Fruit fly (Drosophila melanogaster) whole organism, embryonic: ENCODE results near the gene Pop4.
A peak's percentile ranks its signal among the peaks of the same experiment; 100 is the strongest.

Source experiments
- Antp ChIP-seq: fragments of 200-800 bp; sonication (Bioruptor generic); optimal IDR thresholded peaks from 3 replicates; lab custom pipeline; 2016; ENCODE audit warnings: missing biosample characterization, missing genetic modification characterization
- CG10147 ChIP-seq: fragments of 200-800 bp; sonication (Bioruptor generic); optimal IDR thresholded peaks from 2 replicates; lab custom pipeline; 2019; ENCODE audit warnings: missing biosample characterization, mild to moderate bottlenecking, missing genetic modification characterization, moderate library complexity
- CG1024 ChIP-seq: fragments of 200-800 bp; sonication (Bioruptor generic); IDR thresholded peaks from 2 replicates; pipeline ENCODE4 v1.3.6; 2022; ENCODE audit warnings: missing biosample characterization, missing genetic modification characterization
- CG11093 ChIP-seq: fragments of 200-800 bp; sonication (Bioruptor generic); IDR thresholded peaks from 3 replicates; pipeline ENCODE4 v1.3.6; 2022; ENCODE audit warnings: missing biosample characterization, missing genetic modification characterization
- CG11560 ChIP-seq: fragments of 200-800 bp; sonication (Bioruptor generic); IDR thresholded peaks from 3 replicates; pipeline ENCODE4 v1.3.6; 2022; ENCODE audit warnings: missing biosample characterization, missing genetic modification characterization
- CG11695 ChIP-seq: fragments of 200-800 bp; sonication (Bioruptor generic); IDR thresholded peaks from 3 replicates; pipeline ENCODE4 v1.3.6; 2022; ENCODE audit warnings: missing biosample characterization, missing genetic modification characterization
- CG12155 ChIP-seq: fragments of 200-800 bp; sonication (Bioruptor generic); optimal IDR thresholded peaks from 3 replicates; lab custom pipeline; 2016; ENCODE audit warnings: missing biosample characterization, missing genetic modification characterization
- CG12219 ChIP-seq: fragments of 200-800 bp; sonication (Bioruptor generic); optimal IDR thresholded peaks from 3 replicates; lab custom pipeline; 2018; ENCODE audit warnings: missing biosample characterization, mild to moderate bottlenecking, missing genetic modification characterization
- CG12299 ChIP-seq: fragments of 200-800 bp; sonication (Bioruptor generic); optimal IDR thresholded peaks from 2 replicates; lab custom pipeline; 2018; ENCODE audit warnings: missing biosample characterization, mild to moderate bottlenecking, missing genetic modification characterization
- CG12942 ChIP-seq: fragments of 200-800 bp; sonication (Bioruptor generic); optimal IDR thresholded peaks from 3 replicates; lab custom pipeline; 2016; ENCODE audit warnings: missing biosample characterization, missing genetic modification characterization
- CG17186 ChIP-seq: fragments of 200-800 bp; sonication (Bioruptor generic); optimal IDR thresholded peaks from 3 replicates; lab custom pipeline; 2017; ENCODE audit warnings: missing biosample characterization, missing genetic modification reagents, missing genetic modification characterization
- CG17361 ChIP-seq: fragments of 200-800 bp; sonication (Bioruptor generic); IDR thresholded peaks from 3 replicates; pipeline ENCODE4 v1.3.6; 2022; ENCODE audit warnings: missing biosample characterization, missing genetic modification characterization
- CG18476 ChIP-seq: fragments of 200-800 bp; sonication (Bioruptor generic); optimal IDR thresholded peaks from 2 replicates; lab custom pipeline; 2016; ENCODE audit warnings: missing biosample characterization, mild to moderate bottlenecking, missing genetic modification characterization
- CG6254 ChIP-seq: fragments of 200-800 bp; sonication (Bioruptor generic); optimal IDR thresholded peaks from 3 replicates; lab custom pipeline; 2017; ENCODE audit warnings: mild to moderate bottlenecking, missing biosample characterization, missing genetic modification reagents, missing genetic modification characterization
- CG6654 ChIP-seq: fragments of 200-800 bp; sonication (Bioruptor generic); optimal IDR thresholded peaks from 2 replicates; lab custom pipeline; 2017; ENCODE audit warnings: missing biosample characterization, mild to moderate bottlenecking, missing genetic modification characterization
- CG6854 ChIP-seq: fragments of 200-800 bp; sonication (Bioruptor generic); optimal IDR thresholded peaks from 3 replicates; lab custom pipeline; 2017; ENCODE audit warnings: missing biosample characterization, mild to moderate bottlenecking, missing genetic modification characterization
- CG7271 ChIP-seq: fragments of 200-800 bp; sonication (Bioruptor generic); optimal IDR thresholded peaks from 2 replicates; lab custom pipeline; 2018; ENCODE audit warnings: missing biosample characterization, mild to moderate bottlenecking, missing genetic modification characterization, moderate library complexity
- CG7963 ChIP-seq: fragments of 200-800 bp; sonication (Bioruptor generic); IDR thresholded peaks from 3 replicates; pipeline ENCODE4 v1.3.6; 2022; ENCODE audit warnings: missing biosample characterization, missing genetic modification characterization; ENCODE audit not compliant: partially characterized antibody
- CG9215 ChIP-seq: fragments of 200-800 bp; sonication (Bioruptor generic); IDR thresholded peaks from 2 replicates; pipeline ENCODE4 v1.3.6; 2022; ENCODE audit warnings: missing biosample characterization, missing genetic modification characterization
- E2f1 ChIP-seq: fragments of 200-800 bp; sonication (Bioruptor generic); IDR thresholded peaks from 2 replicates; pipeline ENCODE4 v1.3.6; 2022; ENCODE audit warnings: missing biosample characterization, missing genetic modification characterization
- Gsc ChIP-seq: fragments of 200-800 bp; sonication (Bioruptor generic); IDR thresholded peaks from 2 replicates; pipeline ENCODE4 v1.3.6; 2022; ENCODE audit warnings: missing biosample characterization, missing genetic modification characterization
- H2.0 ChIP-seq: fragments of 200-800 bp; sonication (Bioruptor generic); IDR thresholded peaks from 2 replicates; pipeline ENCODE4 v1.3.6; 2022; ENCODE audit warnings: missing biosample characterization, missing genetic modification characterization
- Mrtf ChIP-seq: fragments of 200-800 bp; sonication (Bioruptor generic); IDR thresholded peaks from 3 replicates; pipeline ENCODE4 v1.3.6; 2022; ENCODE audit warnings: missing biosample characterization, missing genetic modification characterization
- YL-1 ChIP-seq: fragments of 200-800 bp; sonication (Bioruptor generic); optimal IDR thresholded peaks from 3 replicates; lab custom pipeline; 2017; ENCODE audit warnings: missing biosample characterization, mild to moderate bottlenecking, missing genetic modification characterization
- ara ChIP-seq: fragments of 200-800 bp; sonication (Bioruptor generic); IDR thresholded peaks from 2 replicates; pipeline ENCODE4 v1.3.6; 2022; ENCODE audit warnings: missing biosample characterization, missing genetic modification characterization
- bigmax ChIP-seq: fragments of 200-800 bp; sonication (Bioruptor generic); optimal IDR thresholded peaks from 2 replicates; lab custom pipeline; 2018; ENCODE audit warnings: missing biosample characterization, mild to moderate bottlenecking, missing genetic modification characterization
- chif ChIP-seq, 2 experiments: fragments of 200-800 bp; sonication (Bioruptor generic); optimal IDR thresholded peaks; 3 replicates each; lab custom pipeline; 2016; ENCODE audit warnings: missing biosample characterization in 2 of 2, missing genetic modification characterization in 2 of 2
- cwo ChIP-seq: fragments of 200-800 bp; sonication (Bioruptor generic); optimal IDR thresholded peaks from 3 replicates; lab custom pipeline; 2017; ENCODE audit warnings: missing biosample characterization, missing genetic modification characterization, mild to moderate bottlenecking, moderate library complexity, missing genetic modification reagents
- dati ChIP-seq: fragments of 200-800 bp; sonication (Bioruptor generic); IDR thresholded peaks from 2 replicates; pipeline ENCODE4 v1.3.6; 2022; ENCODE audit warnings: missing biosample characterization, missing genetic modification characterization
- dmrt11E ChIP-seq: fragments of 200-800 bp; sonication (Bioruptor generic); optimal IDR thresholded peaks from 3 replicates; lab custom pipeline; 2018; ENCODE audit warnings: missing biosample characterization, mild to moderate bottlenecking, missing genetic modification characterization, moderate library complexity
- ems ChIP-seq: fragments of 200-800 bp; sonication (Bioruptor generic); optimal IDR thresholded peaks from 3 replicates; lab custom pipeline; 2016; ENCODE audit warnings: missing biosample characterization, missing genetic modification characterization
- ewg ChIP-seq: fragments of 200-800 bp; sonication (Bioruptor generic); optimal IDR thresholded peaks from 3 replicates; lab custom pipeline; 2017; ENCODE audit warnings: mild to moderate bottlenecking, missing biosample characterization, missing genetic modification reagents, missing genetic modification characterization
- fd64A ChIP-seq: fragments of 200-800 bp; sonication (Bioruptor generic); optimal IDR thresholded peaks from 3 replicates; lab custom pipeline; 2018; ENCODE audit warnings: missing biosample characterization, mild to moderate bottlenecking, missing genetic modification characterization
- h ChIP-seq: fragments of >200 bp; optimal IDR thresholded peaks from 2 replicates; lab custom pipeline; 2017
- hb ChIP-seq: fragments of 200-800 bp; sonication (Bioruptor generic); IDR thresholded peaks from 3 replicates; pipeline ENCODE4 v1.3.6; 2022; ENCODE audit warnings: missing biosample characterization, missing genetic modification characterization; ENCODE audit not compliant: partially characterized antibody
- her ChIP-seq: fragments of 200-800 bp; sonication (Bioruptor generic); optimal IDR thresholded peaks from 2 replicates; lab custom pipeline; 2016; ENCODE audit warnings: missing biosample characterization, missing genetic modification characterization
- hth ChIP-seq: fragments of >200 bp; optimal IDR thresholded peaks from 2 replicates; lab custom pipeline; 2017; ENCODE audit warnings: inconsistent platforms
- ind ChIP-seq: fragments of 200-800 bp; sonication (Bioruptor generic); optimal IDR thresholded peaks from 3 replicates; lab custom pipeline; 2016; ENCODE audit warnings: missing biosample characterization, missing genetic modification characterization
- jumu ChIP-seq: fragments of 200-800 bp; sonication (Bioruptor generic); optimal IDR thresholded peaks from 3 replicates; lab custom pipeline; 2016; ENCODE audit warnings: missing biosample characterization, missing genetic modification characterization
- kah ChIP-seq: fragments of 200-800 bp; sonication (Bioruptor generic); optimal IDR thresholded peaks from 2 replicates; lab custom pipeline; 2018; ENCODE audit warnings: missing biosample characterization, mild to moderate bottlenecking, missing genetic modification characterization
- ken ChIP-seq: fragments of 200-800 bp; sonication (Bioruptor generic); IDR thresholded peaks from 3 replicates; pipeline ENCODE4 v1.3.6; 2022; ENCODE audit warnings: missing biosample characterization, missing genetic modification characterization
- repo ChIP-seq: fragments of 200-800 bp; sonication (Bioruptor generic); optimal IDR thresholded peaks from 2 replicates; lab custom pipeline; 2016; ENCODE audit warnings: missing biosample characterization, missing genetic modification characterization
- sc ChIP-seq, 3 experiments: fragments of >200 bp in 2 of 3; fragments of 200-800 bp in 1 of 3; sonication (Bioruptor generic) in 1 of 3; optimal IDR thresholded peaks; 2 replicates in 2 of 3; 3 replicates in 1 of 3; lab custom pipeline; 2017; ENCODE audit warnings: mild to moderate bottlenecking in 1 of 3, missing biosample characterization in 1 of 3, missing genetic modification characterization in 1 of 3, missing genetic modification reagents in 1 of 3
- scrt ChIP-seq: fragments of 200-800 bp; sonication (Bioruptor generic); optimal IDR thresholded peaks from 2 replicates; lab custom pipeline; 2018; ENCODE audit warnings: missing biosample characterization, mild to moderate bottlenecking, missing genetic modification characterization, moderate library complexity
- sima ChIP-seq: fragments of 200-800 bp; sonication (Bioruptor generic); optimal IDR thresholded peaks from 2 replicates; lab custom pipeline; 2016; ENCODE audit warnings: missing biosample characterization, missing genetic modification characterization
- sr ChIP-seq: fragments of 200-800 bp; sonication (Bioruptor generic); IDR thresholded peaks from 3 replicates; pipeline ENCODE4 v1.3.6; 2022; ENCODE audit warnings: missing biosample characterization, missing genetic modification characterization
- tin ChIP-seq: fragments of 200-800 bp; sonication (Bioruptor generic); optimal IDR thresholded peaks from 3 replicates; lab custom pipeline; 2016; ENCODE audit warnings: missing biosample characterization, missing genetic modification characterization
- trh ChIP-seq: fragments of 200-800 bp; sonication (Bioruptor generic); optimal IDR thresholded peaks from 2 replicates; lab custom pipeline; 2016; ENCODE audit warnings: missing biosample characterization, missing genetic modification characterization
- yki ChIP-seq: fragments of >200 bp; optimal IDR thresholded peaks from 3 replicates; lab custom pipeline; 2018
- zf30C ChIP-seq: fragments of 200-800 bp; sonication (Bioruptor generic); optimal IDR thresholded peaks from 3 replicates; lab custom pipeline; 2018; ENCODE audit warnings: missing biosample characterization, mild to moderate bottlenecking, missing genetic modification characterization

The Pop4 gene

dm6 chr3L:7988828-7989673 is 10.6 kb upstream of the Pop4 start (continued):
- TF ChIP-seq zf30C, result peak; percentile 87
- peak; percentile 53; the same call in 1 of the 3 replicates for TF ChIP-seq ken
- TF ChIP-seq CG7271 (tag; lab: Kevin White, UChicago), result peak; percentile 63
- TF ChIP-seq CG18476, result peak; percentile 62
- peak; percentile 9 for TF ChIP-seq trh
- TF ChIP-seq repo, result peak; percentile 60
- TF ChIP-seq fd64A (GFP tag; lab: Kevin White, UChicago), result peak; percentile 22
- TF ChIP-seq Mrtf (GFP tag; lab: Robert Waterston, UW), result peak; percentile 35; the same call in 1 of the 3 replicates
- TF ChIP-seq hth (lab: Kevin White, UChicago), result no peak
- TF ChIP-seq ems (GFP tag; lab: Kevin White, UChicago), result peak; percentile 9
- peak; percentile 53; the same call in 1 of the 3 replicates for TF ChIP-seq CG11093
- no peak for TF ChIP-seq dati (GFP tag; lab: Robert Waterston, UW)
- TF ChIP-seq kah (GFP tag; lab: Kevin White, UChicago), result peak; percentile 17
- TF ChIP-seq CG17361 (GFP tag; lab: Robert Waterston, UW), result peak; percentile 91
- TF ChIP-seq H2.0 (GFP tag; lab: Robert Waterston, UW), result no peak
- peak; percentile 30 for TF ChIP-seq cwo (GFP tag; lab: Kevin White, UChicago)
- no peak for TF ChIP-seq CG10147
- TF ChIP-seq sr (GFP tag; lab: Robert Waterston, UW), result no peak
- no peak for TF ChIP-seq CG12299 (tag; lab: Kevin White, UChicago)
- TF ChIP-seq CG11695, result peak; percentile 72
- TF ChIP-seq CG12155, result peak; percentile 54
- peak; percentile 27 for TF ChIP-seq CG6654 (GFP tag; lab: Kevin White, UChicago)
- TF ChIP-seq bigmax (GFP tag; lab: Kevin White, UChicago), result no peak
- TF ChIP-seq dmrt11E (tag; lab: Kevin White, UChicago), result peak; percentile 90
- no peak for TF ChIP-seq CG7963 (GFP tag; lab: Robert Waterston, UW)
- 0 out of 2 replicates have a peak, but pooled peaks have one; percentile 37 for TF ChIP-seq E2f1 (GFP tag; lab: Robert Waterston, UW)
- TF ChIP-seq sc (optimal IDR thresholded peaks at IDR 0.05; lab: Kevin White, UChicago), result no peak
- TF ChIP-seq sc (GFP tag; optimal IDR thresholded peaks at IDR 0.05; lab: Kevin White, UChicago), result peak; percentile 75
- TF ChIP-seq YL-1, result peak; percentile 25
- peak; percentile 38 for TF ChIP-seq scrt (GFP tag; lab: Kevin White, UChicago)
- no peak for TF ChIP-seq CG9215
- TF ChIP-seq h (lab: Kevin White, UChicago), result no peak
- no peak for TF ChIP-seq hb (GFP tag; lab: Robert Waterston, UW)
- no peak for TF ChIP-seq CG12942
- peak; percentile 55 for TF ChIP-seq CG12219 (GFP tag; lab: Kevin White, UChicago)
- TF ChIP-seq CG11560 (tag; lab: Robert Waterston, UW), result no peak
- peak; percentile 27 for TF ChIP-seq CG6854 (GFP tag; lab: Kevin White, UChicago)
- TF ChIP-seq jumu, result peak; percentile 60
- TF ChIP-seq tin (GFP tag; lab: Kevin White, UChicago), result peak; percentile 63
- TF ChIP-seq Antp (GFP tag; lab: Kevin White, UChicago), result peak; percentile 21
- no peak for TF ChIP-seq CG17186 (GFP tag; lab: Kevin White, UChicago)
- no peak for TF ChIP-seq Gsc (GFP tag; lab: Robert Waterston, UW)
- TF ChIP-seq yki (lab: Kevin White, UChicago), result no peak
- TF ChIP-seq sima, result no peak
- no peak for TF ChIP-seq her
- TF ChIP-seq CG6254, result peak; percentile 69
- peak; percentile 49 for TF ChIP-seq ind
- TF ChIP-seq chif (GFP tag; optimal IDR thresholded peaks at IDR 0.05; lab: Kevin White, UChicago), result peak; percentile 6 to 70
- TF ChIP-seq CG1024 (GFP tag; lab: Robert Waterston, UW), result peak; percentile 53
- peak; percentile 60 for TF ChIP-seq ewg (GFP tag; lab: Kevin White, UChicago)
- TF ChIP-seq ara, result peak; percentile 79
